Worm (Caenorhabditis elegans): ENCODE data around the gene pud-1.1.

ce11 chrV:2300905-2301304 lies 29.3 kb upstream of the pud-1.1 start, which contains the start of gene Y19D10B.8:
- TF ChIP-seq unc-62 (GFP tag; optimal IDR thresholded peaks at IDR 0.05) (no peak), ztf-4 (tag; optimal IDR thresholded peaks at IDR 0.05) (no peak)

Measured in whole organism, L3 larva.